Fruit fly (Drosophila melanogaster): ENCODE measurements around the gene Notum.

DNA sequence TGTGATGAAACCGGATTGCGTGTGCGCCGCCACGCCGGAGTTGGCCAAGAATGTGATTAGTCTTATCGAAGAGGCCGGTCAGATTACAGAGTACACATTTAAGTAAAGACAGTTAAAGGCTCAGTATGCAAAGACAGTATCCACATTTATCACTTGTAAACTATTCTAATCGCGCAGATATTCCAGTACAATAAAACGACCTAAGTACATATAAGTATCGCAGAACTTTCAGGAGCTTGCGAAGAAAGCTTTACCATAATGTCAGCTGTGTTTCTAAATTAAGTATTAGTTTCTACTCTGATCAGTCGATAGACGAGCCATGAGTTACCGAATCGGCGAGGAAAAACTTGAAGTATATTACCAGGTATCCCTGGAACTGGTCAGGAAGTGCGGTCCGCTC, 45.1 kb upstream of the Notum start, which contains the start of gene CG17028:
- TF ChIP-seq EcR (GFP tag; optimal IDR thresholded peaks at IDR 0.05) (no peak), psq (optimal IDR thresholded peaks at IDR 0.05) (no peak)
